Fruit fly (Drosophila melanogaster): Measurements from ENCODE around the gene Cyp4g1.

Gene Cyp4g1

DNA sequence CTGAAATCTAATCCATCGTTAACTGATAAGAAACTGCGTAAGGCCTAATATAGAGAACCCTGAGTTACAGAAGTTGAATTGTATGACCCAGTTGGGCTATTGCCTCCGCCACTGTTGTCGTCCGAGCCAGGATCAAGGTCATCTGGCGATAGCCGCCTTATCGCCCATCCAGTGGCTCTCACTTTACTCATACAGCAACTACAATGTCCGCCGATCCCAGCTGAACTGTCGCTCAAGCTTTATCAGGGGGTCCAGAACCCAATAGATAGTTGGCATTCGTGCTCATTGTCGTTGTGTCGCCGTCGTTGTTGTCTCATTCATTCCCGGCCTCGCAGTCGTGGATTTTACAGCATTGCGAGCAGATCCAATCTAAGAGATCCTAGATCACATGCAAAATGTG, 40.0 kb upstream of the Cyp4g1 start, which contains the start of gene arg:
Gene arg (plus strand): TSS at position 319 of the 400 bp plus-strand sequence.
- no peak for TF ChIP-seq CG13123 (GFP tag; optimal IDR thresholded peaks at IDR 0.05)
- TF ChIP-seq Pdp1 (GFP tag; optimal IDR thresholded peaks at IDR 0.05), result peak in 1 of 2 experiments; percentile 30
- TF ChIP-seq CG10959 (GFP tag; IDR thresholded peaks at IDR 0.05), result no peak
- no peak for TF ChIP-seq wor (GFP tag; IDR thresholded peaks at IDR 0.05)
- TF ChIP-seq gsb-n (tag; optimal IDR thresholded peaks at IDR 0.05), result no peak
- TF ChIP-seq CG10274 (GFP tag; optimal IDR thresholded peaks at IDR 0.05), result no peak
- no peak for TF ChIP-seq CG8924 (tag; optimal IDR thresholded peaks at IDR 0.05)
- no peak for TF ChIP-seq CG7372 (GFP tag; IDR thresholded peaks at IDR 0.05)
- peak; percentile 78 for TF ChIP-seq sug (tag; optimal IDR thresholded peaks at IDR 0.05)
- no peak for TF ChIP-seq abd-A (tag; optimal IDR thresholded peaks at IDR 0.05)
- TF ChIP-seq rib (GFP tag; IDR thresholded peaks at IDR 0.05), result no peak
- no peak for TF ChIP-seq Oaz (GFP tag; IDR thresholded peaks at IDR 0.05)
- no peak for TF ChIP-seq nerfin-1 (tag; optimal IDR thresholded peaks at IDR 0.05)
- TF ChIP-seq CG7786 (GFP tag; optimal IDR thresholded peaks at IDR 0.05), result no peak
- TF ChIP-seq CG34376 (GFP tag; optimal IDR thresholded peaks at IDR 0.05), result peak; percentile 90
- TF ChIP-seq CG6654 (GFP tag; optimal IDR thresholded peaks at IDR 0.05), result no peak
- no peak for TF ChIP-seq zfh1 (GFP tag; IDR thresholded peaks at IDR 0.05)
- TF ChIP-seq CG4730 (GFP tag; IDR thresholded peaks at IDR 0.05), result no peak
- TF ChIP-seq CG2129 (GFP tag; IDR thresholded peaks at IDR 0.05; ENCODE audit: partially characterized antibody), result no peak
- TF ChIP-seq dpn (GFP tag; optimal IDR thresholded peaks at IDR 0.05), result no peak
- TF ChIP-seq ftz-f1 (GFP tag; optimal IDR thresholded peaks at IDR 0.05), result peak; percentile 23
- peak; percentile 3 for TF ChIP-seq CG10543 (GFP tag; optimal IDR thresholded peaks at IDR 0.05)
- no peak for TF ChIP-seq Fer3 (tag; optimal IDR thresholded peaks at IDR 0.05)

DNA sequence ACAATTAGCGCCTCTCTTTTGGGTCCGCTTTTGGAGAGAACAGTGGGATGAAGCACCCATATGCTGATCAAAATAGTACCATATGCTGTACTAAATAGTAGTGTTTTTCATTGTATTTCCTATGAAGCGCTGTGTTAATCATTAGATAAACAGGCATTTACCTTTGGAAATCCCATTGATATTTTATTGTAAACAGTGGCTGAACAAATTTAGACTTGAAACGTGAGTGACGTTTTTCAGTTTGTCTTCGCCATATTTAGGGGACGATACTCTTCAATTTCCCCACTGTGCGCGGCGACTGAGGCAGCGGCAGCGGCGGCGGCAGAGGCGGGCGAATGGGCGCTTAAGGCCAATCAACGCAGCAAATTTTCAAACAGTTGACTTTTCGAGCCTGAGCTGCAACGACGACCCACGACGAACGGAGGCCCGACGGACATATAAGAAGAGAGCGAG, 30.5 kb upstream of the Cyp4g1 start:
- TF ChIP-seq Doc3 (GFP tag; IDR thresholded peaks at IDR 0.05; ENCODE audit: partially characterized antibody) (no peak), jumu (GFP tag; optimal IDR thresholded peaks at IDR 0.05) (peak; percentile 67), bsh (GFP tag; optimal IDR thresholded peaks at IDR 0.05) (peak; percentile 53 to 66), org-1 (GFP tag; optimal IDR thresholded peaks at IDR 0.05) (peak; percentile 90), CG2129 (GFP tag; IDR thresholded peaks at IDR 0.05; ENCODE audit: partially characterized antibody) (no peak), gcm2 (GFP tag; optimal IDR thresholded peaks at IDR 0.05) (no peak), CG4854 (GFP tag; optimal IDR thresholded peaks at IDR 0.05) (peak; percentile 70), so (GFP tag; IDR thresholded peaks at IDR 0.05) (peak; percentile 85; the same call in 2 of the 3 replicates), Atf6 (GFP tag; IDR thresholded peaks at IDR 0.05) (peak; percentile 89), br (optimal IDR thresholded peaks at IDR 0.05) (no peak), CG12659 (GFP tag; optimal IDR thresholded peaks at IDR 0.05) (peak; percentile 89), Dek (tag; optimal IDR thresholded peaks at IDR 0.05) (peak; percentile 86), Hey (tag; optimal IDR thresholded peaks at IDR 0.05) (peak; percentile 72), CG34224 (GFP tag; IDR thresholded peaks at IDR 0.05; ENCODE audit: partially characterized antibody) (no peak), nmo (GFP tag; optimal IDR thresholded peaks at IDR 0.05) (peak; percentile 79), ato (GFP tag; IDR thresholded peaks at IDR 0.05; ENCODE audit: partially characterized antibody) (no peak), CG12299 (tag; optimal IDR thresholded peaks at IDR 0.05) (peak; percentile 89), bcd (GFP tag; optimal IDR thresholded peaks at IDR 0.05) (peak; percentile 83), esg (GFP tag; conservative IDR thresholded peaks at IDR 0.05) (peak; percentile 23; the same call in 1 of the 2 replicates), CG7786 (GFP tag; optimal IDR thresholded peaks at IDR 0.05) (peak; percentile 85), CG15073 (GFP tag; optimal IDR thresholded peaks at IDR 0.05) (no peak), CG10565 (GFP tag; optimal IDR thresholded peaks at IDR 0.05) (no peak), Myb (GFP tag; optimal IDR thresholded peaks at IDR 0.05) (peak; percentile 68), eyg (GFP tag; optimal IDR thresholded peaks at IDR 0.05) (peak; percentile 64), jigr1 (GFP tag; IDR thresholded peaks at IDR 0.05) (no peak), CG9932 (GFP tag; IDR thresholded peaks at IDR 0.05) (peak; percentile 67), row (GFP tag; IDR thresholded peaks at IDR 0.05) (peak; percentile 96), Ada2b (GFP tag; IDR thresholded peaks at IDR 0.05) (peak; percentile 60), wek (GFP tag; optimal IDR thresholded peaks at IDR 0.05) (peak; percentile 66), YL-1 (GFP tag; optimal IDR thresholded peaks at IDR 0.05) (peak; percentile 55)
